Worm (Caenorhabditis elegans) whole organism, mixed stage, embryonic: Measurements from ENCODE around the gene fipr-14.

ENCODE experiments used
- blmp-1 ChIP-seq: fragments of 150-350 bp; optimal IDR thresholded peaks from 2 replicates; lab custom pipeline; 2014; ENCODE audit warnings: missing biosample characterization, missing genetic modification characterization
- lin-32 ChIP-seq: fragments of 200-800 bp; sonication (Bioruptor generic); optimal IDR thresholded peaks from 2 replicates; lab custom pipeline; 2018; ENCODE audit warnings: mild to moderate bottlenecking, missing genetic modification characterization, missing compliant biosample characterization
- mab-5 ChIP-seq: fragments of 150-350 bp; optimal IDR thresholded peaks from 2 replicates; lab custom pipeline; 2014; ENCODE audit warnings: missing biosample characterization, missing genetic modification characterization
- nhr-28 ChIP-seq: fragments of 150-350 bp; optimal IDR thresholded peaks from 2 replicates; lab custom pipeline; 2014; ENCODE audit warnings: missing biosample characterization, missing genetic modification characterization

DNA sequence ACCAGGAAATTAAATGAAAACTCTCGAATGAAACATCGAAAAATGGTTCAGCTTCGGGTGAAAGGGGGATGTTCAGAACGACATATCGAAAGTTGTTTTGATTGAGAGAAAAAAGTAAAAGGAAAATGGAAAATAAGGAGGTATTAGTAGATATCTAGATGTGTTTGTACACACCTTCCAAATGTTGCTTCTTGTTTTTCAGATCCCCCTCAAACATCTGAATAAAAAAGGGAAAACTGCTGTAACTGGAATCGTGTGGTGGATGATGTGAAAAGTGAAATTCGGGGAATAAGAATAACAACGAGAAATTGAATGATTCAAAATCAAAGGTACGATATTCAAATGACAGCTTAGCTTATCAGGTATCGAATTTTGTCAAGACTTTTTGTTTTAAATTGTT lies 48.9 kb upstream of the fipr-14 start, which contains the start of gene npax-3:
- no peak for TF ChIP-seq nhr-28
- no peak for TF ChIP-seq mab-5 (tag; lab: Kevin White, UChicago)
- TF ChIP-seq blmp-1 (tag; lab: Kevin White, UChicago): no peak
- TF ChIP-seq lin-32 (GFP tag; lab: Kevin White, UChicago): no peak
